Worm (Caenorhabditis elegans): ENCODE measurements around the gene Y116A8C.40.
"Not testable (repeated sequence)": the region's sequence is repeated elsewhere in the genome, so short reads cannot be mapped to it uniquely, and the experiment has no call there.

Y116A8C.40 gene

ce11 chrIV:17174980-17175379, 24.2 kb upstream of the Y116A8C.40 start:
- no peak for TF ChIP-seq T22C8.4 (GFP tag; IDR thresholded peaks at IDR 0.05)
- no peak for TF ChIP-seq cog-1 (tag; optimal IDR thresholded peaks at IDR 0.05)

- TF ChIP-seq cog-1 (tag; optimal IDR thresholded peaks at IDR 0.05), result no peak
- no peak for TF ChIP-seq klf-2 (GFP tag; conservative IDR thresholded peaks at IDR 0.05)
- TF ChIP-seq T22C8.4 (GFP tag; IDR thresholded peaks at IDR 0.05), result no peak
- TF ChIP-seq med-1 (GFP tag; optimal IDR thresholded peaks at IDR 0.05; ENCODE audit: insufficient read depth), result no peak
- TF ChIP-seq tab-1 (GFP tag; IDR thresholded peaks at IDR 0.05), result no peak
- TF ChIP-seq ztf-23 (GFP tag; IDR thresholded peaks at IDR 0.05), result no peak
- no peak for TF ChIP-seq ref-1 (GFP tag; conservative IDR thresholded peaks at IDR 0.05)
- no peak for TF ChIP-seq ztf-29 (GFP tag; IDR thresholded peaks at IDR 0.05)
- TF ChIP-seq flt-1 (GFP tag; IDR thresholded peaks at IDR 0.05), result no peak
Observed at ce11 chrIV:17174087-17174486, 23.3 kb upstream of the Y116A8C.40 start.

ce11 chrIV:17171732-17172131, 21.0 kb upstream of the Y116A8C.40 start:
- TF ChIP-seq ztf-29 (GFP tag; IDR thresholded peaks at IDR 0.05), result no peak
- TF ChIP-seq klf-2 (GFP tag; conservative IDR thresholded peaks at IDR 0.05), result no peak
- TF ChIP-seq cog-1 (tag; optimal IDR thresholded peaks at IDR 0.05), result no peak
- no peak for TF ChIP-seq ref-1 (GFP tag; conservative IDR thresholded peaks at IDR 0.05)
- no peak for TF ChIP-seq med-1 (GFP tag; optimal IDR thresholded peaks at IDR 0.05; ENCODE audit: insufficient read depth)
- no peak for TF ChIP-seq tab-1 (GFP tag; IDR thresholded peaks at IDR 0.05)
- no peak for TF ChIP-seq flt-1 (GFP tag; IDR thresholded peaks at IDR 0.05)
- TF ChIP-seq T22C8.4 (GFP tag; IDR thresholded peaks at IDR 0.05), result no peak
- no peak for TF ChIP-seq ztf-23 (GFP tag; IDR thresholded peaks at IDR 0.05)

ce11 chrIV:17166974-17167373, 16.2 kb upstream of the Y116A8C.40 start, which contains the start of gene skr-12:
Gene skr-12, plus strand, starts transcription at chrIV:17167274.
- TF ChIP-seq flt-1 (GFP tag; IDR thresholded peaks at IDR 0.05) (no peak), T22C8.4 (GFP tag; IDR thresholded peaks at IDR 0.05) (no peak), med-1 (GFP tag; optimal IDR thresholded peaks at IDR 0.05; ENCODE audit: insufficient read depth) (no peak), cog-1 (tag; optimal IDR thresholded peaks at IDR 0.05) (no peak), ref-1 (GFP tag; conservative IDR thresholded peaks at IDR 0.05) (no peak), ztf-23 (GFP tag; IDR thresholded peaks at IDR 0.05) (no peak), ztf-29 (GFP tag; IDR thresholded peaks at IDR 0.05) (no peak), tab-1 (GFP tag; IDR thresholded peaks at IDR 0.05) (no peak), klf-2 (GFP tag; conservative IDR thresholded peaks at IDR 0.05) (no peak)

- not testable (repeated sequence) for TF ChIP-seq ztf-29, ztf-23, tab-1 (GFP tag; IDR thresholded peaks at IDR 0.05)
Observed at ce11 chrIV:17165734-17166133, 15.0 kb upstream of the Y116A8C.40 start, which contains the start of gene skr-8. Gene skr-8, minus strand, starts transcription at chrIV:17165834.

- not testable (repeated sequence) for TF ChIP-seq cog-1 (tag; optimal IDR thresholded peaks at IDR 0.05); ztf-23 (GFP tag; IDR thresholded peaks at IDR 0.05); ztf-29 (GFP tag; IDR thresholded peaks at IDR 0.05)
Observed at ce11 chrIV:17163273-17163672, 12.5 kb upstream of the Y116A8C.40 start, which contains the start of gene skr-9. Gene skr-9, plus strand, starts transcription at chrIV:17163573.

ce11 chrIV:17162515-17162914, 11.7 kb upstream of the Y116A8C.40 start, which contains the start of gene skr-13:
Gene skr-13, minus strand, starts transcription at chrIV:17162615.
- TF ChIP-seq ref-1 (GFP tag; conservative IDR thresholded peaks at IDR 0.05) (no peak), tab-1 (GFP tag; IDR thresholded peaks at IDR 0.05) (no peak), flt-1 (GFP tag; IDR thresholded peaks at IDR 0.05) (no peak), med-1 (GFP tag; optimal IDR thresholded peaks at IDR 0.05; ENCODE audit: insufficient read depth) (no peak), ztf-29 (GFP tag; IDR thresholded peaks at IDR 0.05) (no peak), T22C8.4 (GFP tag; IDR thresholded peaks at IDR 0.05) (no peak), cog-1 (tag; optimal IDR thresholded peaks at IDR 0.05) (no peak), ztf-23 (GFP tag; IDR thresholded peaks at IDR 0.05) (no peak), klf-2 (GFP tag; conservative IDR thresholded peaks at IDR 0.05) (no peak)

- TF ChIP-seq flt-1 (GFP tag; IDR thresholded peaks at IDR 0.05), result peak; percentile 83; the same call in 1 of the 2 replicates
Observed at ce11 chrIV:17155625-17156024, 4.9 kb upstream of the Y116A8C.40 start.

- no peak for TF ChIP-seq ztf-23 (GFP tag; IDR thresholded peaks at IDR 0.05)
- TF ChIP-seq flt-1 (GFP tag; IDR thresholded peaks at IDR 0.05), result no peak
- TF ChIP-seq ref-1 (GFP tag; conservative IDR thresholded peaks at IDR 0.05), result no peak
- TF ChIP-seq T22C8.4 (GFP tag; IDR thresholded peaks at IDR 0.05), result no peak
- TF ChIP-seq klf-2 (GFP tag; conservative IDR thresholded peaks at IDR 0.05), result no peak
- TF ChIP-seq ztf-29 (GFP tag; IDR thresholded peaks at IDR 0.05), result no peak
- TF ChIP-seq med-1 (GFP tag; optimal IDR thresholded peaks at IDR 0.05; ENCODE audit: insufficient read depth), result no peak
- TF ChIP-seq cog-1 (tag; optimal IDR thresholded peaks at IDR 0.05), result no peak
- no peak for TF ChIP-seq tab-1 (GFP tag; IDR thresholded peaks at IDR 0.05)
Observed at ce11 chrIV:17153002-17153401, 2.2 kb upstream of the Y116A8C.40 start.

ce11 chrIV:17150418-17150817, 353 bp downstream of the Y116A8C.40 start:
- no peak for TF ChIP-seq med-1 (GFP tag; optimal IDR thresholded peaks at IDR 0.05; ENCODE audit: insufficient read depth)
- no peak for TF ChIP-seq tab-1 (GFP tag; IDR thresholded peaks at IDR 0.05)
- no peak for TF ChIP-seq T22C8.4 (GFP tag; IDR thresholded peaks at IDR 0.05)
- no peak for TF ChIP-seq cog-1 (tag; optimal IDR thresholded peaks at IDR 0.05)
- TF ChIP-seq ref-1 (GFP tag; conservative IDR thresholded peaks at IDR 0.05), result no peak
- TF ChIP-seq ztf-29 (GFP tag; IDR thresholded peaks at IDR 0.05), result no peak
- no peak for TF ChIP-seq klf-2 (GFP tag; conservative IDR thresholded peaks at IDR 0.05)
- no peak for TF ChIP-seq flt-1 (GFP tag; IDR thresholded peaks at IDR 0.05)
- TF ChIP-seq ztf-23 (GFP tag; IDR thresholded peaks at IDR 0.05), result no peak
